Fruit fly (Drosophila melanogaster): ENCODE results near the gene w.

The w gene

DNA sequence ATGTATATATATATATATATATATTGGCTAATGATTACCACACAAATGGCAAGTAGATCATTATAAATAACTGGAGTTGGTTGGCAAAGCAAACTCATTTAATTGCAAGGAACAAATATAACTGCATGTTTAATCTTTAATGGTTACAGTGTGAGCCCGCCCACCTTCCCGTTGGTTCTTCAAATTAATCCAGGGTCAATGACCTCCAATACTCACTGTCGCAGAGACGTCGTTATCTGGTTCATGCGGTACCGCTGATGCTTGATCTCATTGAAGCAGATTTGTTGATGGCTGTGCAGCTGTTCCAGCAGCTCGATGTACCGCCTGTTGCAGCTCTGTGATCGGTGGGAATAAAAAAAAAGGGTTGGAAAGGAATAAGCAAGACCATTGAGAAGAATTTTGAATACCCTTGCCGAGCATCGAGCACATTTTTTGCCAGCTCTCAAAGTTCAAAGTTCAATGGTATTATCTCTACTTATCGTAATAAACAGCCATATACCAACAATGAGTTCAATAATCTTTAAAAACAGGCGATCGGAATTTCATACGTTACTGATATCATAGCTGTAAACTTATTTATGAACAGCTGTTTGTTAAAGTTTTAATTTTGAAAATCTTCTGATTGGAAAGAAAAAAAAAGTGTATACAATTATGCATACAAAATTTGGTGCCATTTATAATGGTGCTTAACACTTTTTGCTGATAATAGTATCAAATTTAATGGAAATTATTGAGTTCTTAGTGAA lies 7.8 kb downstream of the w start:
- no peak for TF ChIP-seq usp (GFP tag; optimal IDR thresholded peaks at IDR 0.05)
- peak; percentile 33 to 57 for TF ChIP-seq EcR (GFP tag; optimal IDR thresholded peaks at IDR 0.05)

DNA sequence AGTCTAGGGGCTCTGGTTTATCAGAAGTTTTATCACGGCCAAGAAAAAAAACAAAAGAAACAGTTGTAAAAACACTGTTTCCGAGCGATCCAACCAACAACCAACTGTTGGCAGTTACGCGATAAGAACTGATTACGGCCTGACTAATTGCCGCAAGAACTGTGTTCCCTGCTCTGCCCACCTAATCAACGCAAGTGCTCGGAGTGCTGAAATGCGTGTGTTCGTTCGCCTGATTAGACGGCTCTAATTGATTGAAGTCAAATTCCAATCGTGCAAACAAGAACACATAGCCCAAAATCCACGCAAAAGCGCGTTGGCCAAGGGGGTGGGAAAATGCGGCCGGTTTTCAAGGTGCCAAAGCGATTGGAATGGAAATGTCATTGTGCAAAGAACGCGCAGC lies 8.4 kb downstream of the w start:
- TF ChIP-seq EcR (GFP tag; optimal IDR thresholded peaks at IDR 0.05): no peak
- TF ChIP-seq Dll (optimal IDR thresholded peaks at IDR 0.05): no peak
- TF ChIP-seq pan (optimal IDR thresholded peaks at IDR 0.05): no peak
- TF ChIP-seq CG8478 (optimal IDR thresholded peaks at IDR 0.05): no peak
- no peak for TF ChIP-seq usp (GFP tag; optimal IDR thresholded peaks at IDR 0.05)
- no peak for TF ChIP-seq psq (optimal IDR thresholded peaks at IDR 0.05)

- TF ChIP-seq usp (GFP tag; optimal IDR thresholded peaks at IDR 0.05) (no peak), pan (optimal IDR thresholded peaks at IDR 0.05) (no peak), EcR (GFP tag; optimal IDR thresholded peaks at IDR 0.05) (no peak), CG8478 (optimal IDR thresholded peaks at IDR 0.05) (no peak), psq (optimal IDR thresholded peaks at IDR 0.05) (no peak), Dll (optimal IDR thresholded peaks at IDR 0.05) (no peak)
Measured at dm6 chrX:2787267-2787666, 9.0 kb downstream of the w start.

DNA sequence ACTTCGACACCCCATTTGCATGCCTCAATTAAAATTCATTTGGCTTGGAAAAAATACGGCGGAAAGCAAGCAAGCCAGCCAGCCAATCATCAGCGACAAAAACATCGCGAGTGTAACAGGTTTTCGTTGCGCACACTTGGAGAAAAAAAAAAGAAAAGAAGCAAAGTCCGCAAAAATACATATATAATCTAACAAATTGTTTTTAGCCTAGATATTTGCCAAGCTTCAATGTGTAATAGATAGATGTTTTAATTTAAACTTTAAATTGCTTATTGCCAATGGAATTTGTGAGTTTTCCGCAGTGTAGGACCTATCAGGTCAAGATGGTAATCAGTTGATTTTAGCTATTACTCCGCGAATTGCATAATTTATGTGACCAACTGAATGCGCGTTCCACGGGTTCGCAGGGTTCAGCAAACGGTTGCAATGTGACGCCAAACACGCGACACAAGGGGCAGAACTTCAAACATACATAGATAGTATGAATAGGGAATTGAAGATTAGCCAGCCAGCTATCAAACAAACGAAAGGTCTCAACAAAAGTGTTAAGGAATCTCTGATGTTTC lies 9.6 kb downstream of the w start:
- TF ChIP-seq pan (optimal IDR thresholded peaks at IDR 0.05): no peak
- TF ChIP-seq CG8478 (optimal IDR thresholded peaks at IDR 0.05): no peak
- no peak for TF ChIP-seq Dll (optimal IDR thresholded peaks at IDR 0.05)
- no peak for TF ChIP-seq usp (GFP tag; optimal IDR thresholded peaks at IDR 0.05)
- no peak for TF ChIP-seq psq (optimal IDR thresholded peaks at IDR 0.05)
- TF ChIP-seq EcR (GFP tag; optimal IDR thresholded peaks at IDR 0.05): no peak

DNA sequence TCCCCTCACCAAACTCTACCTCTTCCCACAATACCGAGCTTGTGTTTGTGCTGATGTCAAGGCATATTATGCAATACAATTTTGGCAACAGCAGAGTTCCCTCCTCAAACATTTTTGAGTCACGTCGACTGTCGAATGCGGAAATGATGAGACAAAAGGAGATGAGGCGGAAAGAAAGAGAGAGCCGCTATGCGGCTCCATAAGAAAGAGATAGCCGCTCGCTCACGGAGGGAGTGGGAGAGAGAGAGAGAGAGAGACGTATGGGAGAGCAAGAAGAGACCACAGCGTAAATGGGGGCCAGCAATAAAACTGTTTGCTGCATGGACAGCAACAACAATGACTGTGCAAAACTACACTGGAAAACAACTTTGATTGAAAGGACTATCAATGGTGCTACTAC lies 30.8 kb downstream of the w start:
- TF ChIP-seq pan (optimal IDR thresholded peaks at IDR 0.05) (no peak), EcR (GFP tag; optimal IDR thresholded peaks at IDR 0.05) (no peak), psq (optimal IDR thresholded peaks at IDR 0.05) (no peak), CG8478 (optimal IDR thresholded peaks at IDR 0.05) (no peak), Dll (optimal IDR thresholded peaks at IDR 0.05) (no peak), usp (GFP tag; optimal IDR thresholded peaks at IDR 0.05) (no peak)

dm6 chrX:2761198-2761597 lies 35.1 kb downstream of the w start:
- no peak for TF ChIP-seq psq (optimal IDR thresholded peaks at IDR 0.05)
- TF ChIP-seq pan (optimal IDR thresholded peaks at IDR 0.05): no peak
- TF ChIP-seq CG8478 (optimal IDR thresholded peaks at IDR 0.05): no peak
- TF ChIP-seq EcR (GFP tag; optimal IDR thresholded peaks at IDR 0.05): no peak
- no peak for TF ChIP-seq Dll (optimal IDR thresholded peaks at IDR 0.05)
- no peak for TF ChIP-seq usp (GFP tag; optimal IDR thresholded peaks at IDR 0.05)

- no peak for TF ChIP-seq CG8478 (optimal IDR thresholded peaks at IDR 0.05)
- TF ChIP-seq psq (optimal IDR thresholded peaks at IDR 0.05): no peak
Measured at dm6 chrX:2757400-2757799, 38.9 kb downstream of the w start.

DNA sequence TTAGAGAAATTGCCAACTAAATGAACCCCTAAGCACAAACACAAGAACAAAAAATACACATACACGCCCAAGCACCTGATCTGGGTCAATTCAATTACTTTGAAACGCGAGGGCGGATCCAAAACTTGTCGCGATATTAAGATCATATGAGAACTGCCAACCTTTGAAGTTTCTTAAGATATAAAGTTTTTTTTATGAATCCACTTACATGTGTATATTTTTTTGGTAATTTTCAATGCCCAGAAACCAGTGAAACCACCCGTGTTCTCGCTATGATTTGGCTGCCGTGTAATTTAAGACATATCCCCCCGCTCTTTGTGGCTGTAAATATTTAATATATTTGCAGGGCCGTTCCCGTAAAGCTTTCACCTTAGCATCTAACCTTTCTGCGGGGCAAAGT lies 46.6 kb downstream of the w start:
- TF ChIP-seq CG8478 (optimal IDR thresholded peaks at IDR 0.05): no peak
- no peak for TF ChIP-seq psq (optimal IDR thresholded peaks at IDR 0.05)

dm6 chrX:2744042-2744441 lies 52.2 kb downstream of the w start, which contains the start of gene Syx4:
TSS of gene Syx4 (minus strand) at chrX:2744076.
- TF ChIP-seq psq (optimal IDR thresholded peaks at IDR 0.05) (no peak), Dll (optimal IDR thresholded peaks at IDR 0.05) (no peak), pan (optimal IDR thresholded peaks at IDR 0.05) (no peak), CG8478 (optimal IDR thresholded peaks at IDR 0.05) (no peak), usp (GFP tag; optimal IDR thresholded peaks at IDR 0.05) (no peak), EcR (GFP tag; optimal IDR thresholded peaks at IDR 0.05) (no peak)

dm6 chrX:2743601-2744000 lies 52.7 kb downstream of the w start:
- TF ChIP-seq usp (GFP tag; optimal IDR thresholded peaks at IDR 0.05): no peak
- TF ChIP-seq psq (optimal IDR thresholded peaks at IDR 0.05): no peak
- TF ChIP-seq CG8478 (optimal IDR thresholded peaks at IDR 0.05): no peak
- no peak for TF ChIP-seq EcR (GFP tag; optimal IDR thresholded peaks at IDR 0.05)
- no peak for TF ChIP-seq Dll (optimal IDR thresholded peaks at IDR 0.05)
- no peak for TF ChIP-seq pan (optimal IDR thresholded peaks at IDR 0.05)

DNA sequence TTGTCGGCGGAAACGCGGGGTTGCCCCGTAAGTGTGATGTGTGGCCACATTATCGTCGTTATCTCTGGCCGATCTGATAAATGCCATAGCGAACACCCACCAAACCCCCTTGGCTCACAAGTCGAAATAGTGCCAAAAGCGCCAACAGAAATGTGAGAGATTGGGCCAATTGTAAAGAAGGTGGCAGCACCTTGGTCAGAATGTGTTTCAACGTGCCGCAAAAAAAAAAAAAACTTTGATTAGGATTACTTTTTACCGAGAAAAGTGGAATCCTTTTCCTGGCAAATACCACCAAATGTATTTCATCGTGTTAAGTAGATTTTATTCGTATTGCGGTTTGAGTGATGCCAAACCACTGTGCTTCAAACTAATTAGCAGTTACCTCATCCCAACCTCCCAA lies 53.2 kb downstream of the w start:
- no peak for TF ChIP-seq psq (optimal IDR thresholded peaks at IDR 0.05)
- TF ChIP-seq usp (GFP tag; optimal IDR thresholded peaks at IDR 0.05): no peak
- TF ChIP-seq CG8478 (optimal IDR thresholded peaks at IDR 0.05): no peak
- no peak for TF ChIP-seq EcR (GFP tag; optimal IDR thresholded peaks at IDR 0.05)
- no peak for TF ChIP-seq Dll (optimal IDR thresholded peaks at IDR 0.05)
- TF ChIP-seq pan (optimal IDR thresholded peaks at IDR 0.05): no peak

DNA sequence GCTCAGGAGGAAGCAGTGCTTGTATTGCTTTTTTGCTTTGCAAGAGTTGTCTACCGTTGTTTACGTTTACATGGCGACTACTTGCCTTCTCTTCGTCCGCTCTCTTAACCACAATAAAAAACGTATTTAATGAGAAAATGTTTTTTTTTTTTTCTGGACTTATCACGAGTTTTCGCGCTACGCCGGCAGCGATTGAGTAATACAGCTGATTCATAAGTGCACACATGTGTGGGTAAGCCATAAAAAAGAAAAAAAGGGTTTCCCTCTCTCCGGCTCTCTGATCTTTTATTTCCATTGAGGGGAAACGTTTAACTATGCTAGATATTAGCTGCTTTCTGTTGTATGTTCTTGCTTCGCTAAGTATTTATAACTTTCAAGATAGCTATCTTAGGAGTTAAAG lies 54.2 kb downstream of the w start:
- TF ChIP-seq EcR (GFP tag; optimal IDR thresholded peaks at IDR 0.05): no peak
- TF ChIP-seq pan (optimal IDR thresholded peaks at IDR 0.05): no peak
- no peak for TF ChIP-seq psq (optimal IDR thresholded peaks at IDR 0.05)
- TF ChIP-seq Dll (optimal IDR thresholded peaks at IDR 0.05): no peak
